Fruit fly (Drosophila melanogaster) whole organism, embryonic: ENCODE measurements around the gene CG14017.

Experiments
- BEAF-32 ChIP-seq: fragments of 200-800 bp; sonication (Bioruptor generic); optimal IDR thresholded peaks from 3 replicates; lab custom pipeline; 2017; ENCODE audit warnings: missing biosample characterization, missing genetic modification characterization, mild to moderate bottlenecking, moderate library complexity, missing genetic modification reagents
- CG11085 ChIP-seq: fragments of 200-800 bp; sonication (Bioruptor generic); IDR thresholded peaks from 2 replicates; pipeline ENCODE4 v1.3.6; 2022; ENCODE audit warnings: missing biosample characterization, missing genetic modification characterization
- CG13287 ChIP-seq: fragments of 200-800 bp; sonication (Bioruptor generic); IDR thresholded peaks from 2 replicates; pipeline ENCODE4 v1.3.6; 2022; ENCODE audit warnings: missing biosample characterization, missing genetic modification characterization; ENCODE audit not compliant: partially characterized antibody
- CG13894 ChIP-seq: fragments of 200-800 bp; sonication (Bioruptor generic); optimal IDR thresholded peaks from 3 replicates; lab custom pipeline; 2018; ENCODE audit warnings: missing biosample characterization, mild to moderate bottlenecking, missing genetic modification characterization, moderate library complexity
- CG14860 ChIP-seq: fragments of 200-800 bp; sonication (Bioruptor generic); IDR thresholded peaks from 3 replicates; pipeline ENCODE4 v1.3.6; 2022; ENCODE audit warnings: missing biosample characterization, missing genetic modification characterization; ENCODE audit not compliant: partially characterized antibody
- CG15479 ChIP-seq: fragments of 200-800 bp; sonication (Bioruptor generic); optimal IDR thresholded peaks from 3 replicates; lab custom pipeline; 2019; ENCODE audit warnings: missing biosample characterization, mild to moderate bottlenecking, missing genetic modification characterization, moderate library complexity
- CG17612 ChIP-seq: fragments of 200-800 bp; sonication (Bioruptor generic); IDR thresholded peaks from 2 replicates; pipeline ENCODE4 v1.3.6; 2022; ENCODE audit warnings: missing biosample characterization, missing genetic modification characterization
- CG2116 ChIP-seq: fragments of 200-800 bp; sonication (Bioruptor generic); optimal IDR thresholded peaks from 3 replicates; lab custom pipeline; 2018; ENCODE audit warnings: missing biosample characterization, mild to moderate bottlenecking, missing genetic modification characterization
- CG2202 ChIP-seq: fragments of 200-800 bp; sonication (Bioruptor generic); optimal IDR thresholded peaks from 2 replicates; lab custom pipeline; 2018; ENCODE audit warnings: missing biosample characterization, mild to moderate bottlenecking, missing genetic modification characterization
- CG31365 ChIP-seq: fragments of 200-800 bp; sonication (Bioruptor generic); optimal IDR thresholded peaks from 2 replicates; lab custom pipeline; 2018; ENCODE audit warnings: missing biosample characterization, mild to moderate bottlenecking, missing genetic modification characterization
- CG3281 ChIP-seq: fragments of 200-800 bp; sonication (Bioruptor generic); optimal IDR thresholded peaks from 3 replicates; lab custom pipeline; 2017; ENCODE audit warnings: missing biosample characterization, mild to moderate bottlenecking, missing genetic modification characterization
- CG33557 ChIP-seq: fragments of 200-800 bp; sonication (Bioruptor generic); optimal IDR thresholded peaks from 2 replicates; lab custom pipeline; 2019; ENCODE audit warnings: missing biosample characterization, mild to moderate bottlenecking, missing genetic modification characterization, moderate library complexity
- CG6791 ChIP-seq: fragments of 200-800 bp; sonication (Bioruptor generic); IDR thresholded peaks from 3 replicates; pipeline ENCODE4 v1.3.6; 2022; ENCODE audit warnings: missing biosample characterization, missing genetic modification characterization; ENCODE audit not compliant: partially characterized antibody
- CG7963 ChIP-seq: fragments of 200-800 bp; sonication (Bioruptor generic); IDR thresholded peaks from 3 replicates; pipeline ENCODE4 v1.3.6; 2022; ENCODE audit warnings: missing biosample characterization, missing genetic modification characterization; ENCODE audit not compliant: partially characterized antibody
- CG8290 ChIP-seq, 3 experiments: fragments of 200-800 bp; sonication (Bioruptor generic); optimal IDR thresholded peaks; 2 replicates each; lab custom pipeline; 2016 to 2019; ENCODE audit warnings: missing biosample characterization in 3 of 3, missing genetic modification characterization in 3 of 3, mild to moderate bottlenecking in 2 of 3, moderate library complexity in 1 of 3
- CG8388 ChIP-seq: fragments of 200-800 bp; sonication (Bioruptor generic); optimal IDR thresholded peaks from 2 replicates; lab custom pipeline; 2019; ENCODE audit warnings: missing biosample characterization, mild to moderate bottlenecking, missing genetic modification characterization, moderate library complexity
- CG9876 ChIP-seq: fragments of 200-800 bp; sonication (Bioruptor generic); optimal IDR thresholded peaks from 2 replicates; lab custom pipeline; 2016; ENCODE audit warnings: missing biosample characterization, missing genetic modification characterization
- CG9932 ChIP-seq: fragments of 200-800 bp; sonication (Bioruptor generic); IDR thresholded peaks from 2 replicates; pipeline ENCODE4 v1.3.6; 2022; ENCODE audit warnings: missing biosample characterization, missing genetic modification characterization
- Doc3 ChIP-seq: fragments of 200-800 bp; sonication (Bioruptor generic); IDR thresholded peaks from 3 replicates; pipeline ENCODE4 v1.3.6; 2022; ENCODE audit warnings: missing biosample characterization, missing genetic modification characterization; ENCODE audit not compliant: partially characterized antibody
- H15 ChIP-seq: fragments of 200-800 bp; sonication (Bioruptor generic); IDR thresholded peaks from 3 replicates; pipeline ENCODE4 v1.3.6; 2022; ENCODE audit warnings: missing biosample characterization, missing genetic modification characterization
- HLH3B ChIP-seq: fragments of 200-800 bp; sonication (Bioruptor generic); IDR thresholded peaks from 2 replicates; pipeline ENCODE4 v1.3.6; 2022; ENCODE audit warnings: missing biosample characterization, missing genetic modification characterization
- HLH4C ChIP-seq: fragments of 200-800 bp; sonication (Bioruptor generic); IDR thresholded peaks from 3 replicates; pipeline ENCODE4 v1.3.6; 2022; ENCODE audit warnings: missing biosample characterization, missing genetic modification characterization; ENCODE audit not compliant: partially characterized antibody
- MBD-R2 ChIP-seq: fragments of 200-800 bp; sonication (Bioruptor generic); IDR thresholded peaks from 2 replicates; pipeline ENCODE4 v1.3.6; 2022; ENCODE audit warnings: missing biosample characterization, missing genetic modification characterization
- Meics ChIP-seq: fragments of 200-800 bp; sonication (Bioruptor generic); optimal IDR thresholded peaks from 2 replicates; lab custom pipeline; 2017; ENCODE audit warnings: missing biosample characterization, mild to moderate bottlenecking, missing genetic modification characterization
- Opbp ChIP-seq: fragments of 200-800 bp; sonication (Bioruptor generic); IDR thresholded peaks from 3 replicates; pipeline ENCODE4 v1.3.6; 2022; ENCODE audit warnings: missing biosample characterization, missing genetic modification characterization; ENCODE audit not compliant: partially characterized antibody
- Scr ChIP-seq: fragments of 200-800 bp; sonication (Bioruptor generic); IDR thresholded peaks from 2 replicates; pipeline ENCODE4 v1.3.6; 2022; ENCODE audit warnings: missing biosample characterization, missing genetic modification characterization; ENCODE audit not compliant: partially characterized antibody
- Xrp1 ChIP-seq: fragments of 200-800 bp; sonication (Bioruptor generic); IDR thresholded peaks from 2 replicates; pipeline ENCODE4 v1.3.6; 2022; ENCODE audit warnings: missing biosample characterization, missing genetic modification characterization
- abd-A ChIP-seq: fragments of 200-800 bp; sonication (Bioruptor generic); optimal IDR thresholded peaks from 3 replicates; lab custom pipeline; 2019; ENCODE audit warnings: missing biosample characterization, mild to moderate bottlenecking, missing genetic modification characterization, moderate library complexity
- bbx ChIP-seq: fragments of 200-800 bp; sonication (Bioruptor generic); IDR thresholded peaks from 2 replicates; pipeline ENCODE4 v1.3.6; 2022; ENCODE audit warnings: missing biosample characterization, missing genetic modification characterization; ENCODE audit not compliant: partially characterized antibody
- chinmo ChIP-seq: fragments of 200-800 bp; sonication (Bioruptor generic); IDR thresholded peaks from 4 replicates; pipeline ENCODE4 v1.3.6; 2022; ENCODE audit warnings: missing biosample characterization, missing genetic modification characterization; ENCODE audit not compliant: partially characterized antibody
- corto ChIP-seq: fragments of 200-800 bp; sonication (Bioruptor generic); optimal IDR thresholded peaks from 2 replicates; lab custom pipeline; 2016; ENCODE audit warnings: missing biosample characterization, mild to moderate bottlenecking, missing genetic modification characterization, moderate library complexity
- crp ChIP-seq, 2 experiments: fragments of 200-800 bp; sonication (Bioruptor generic); optimal IDR thresholded peaks; 2 replicates in 1 of 2; 3 replicates in 1 of 2; lab custom pipeline; 2017; ENCODE audit warnings: missing biosample characterization in 2 of 2, missing genetic modification characterization in 2 of 2, mild to moderate bottlenecking in 1 of 2, moderate library complexity in 1 of 2
- dmrt11E ChIP-seq: fragments of 200-800 bp; sonication (Bioruptor generic); optimal IDR thresholded peaks from 3 replicates; lab custom pipeline; 2018; ENCODE audit warnings: missing biosample characterization, mild to moderate bottlenecking, missing genetic modification characterization, moderate library complexity
- en ChIP-seq: fragments of 200-800 bp; sonication (Bioruptor generic); optimal IDR thresholded peaks from 2 replicates; lab custom pipeline; 2016; ENCODE audit warnings: missing biosample characterization, missing genetic modification characterization
- exex ChIP-seq: fragments of 200-800 bp; sonication (Bioruptor generic); optimal IDR thresholded peaks from 4 replicates; lab custom pipeline; 2018; ENCODE audit warnings: missing biosample characterization, mild to moderate bottlenecking, missing genetic modification characterization, moderate library complexity
- gcm2 ChIP-seq: fragments of 200-800 bp; sonication (Bioruptor generic); optimal IDR thresholded peaks from 2 replicates; lab custom pipeline; 2016; ENCODE audit warnings: missing biosample characterization, missing genetic modification characterization
- hbn ChIP-seq: fragments of 200-800 bp; sonication (Bioruptor generic); IDR thresholded peaks from 2 replicates; pipeline ENCODE4 v1.3.6; 2022; ENCODE audit warnings: missing biosample characterization, missing genetic modification characterization; ENCODE audit not compliant: partially characterized antibody
- lov ChIP-seq, 2 experiments: fragments of 200-800 bp in 1 of 2; fragments of >200 bp in 1 of 2; sonication (Bioruptor generic) in 1 of 2; IDR thresholded peaks in 1 of 2; optimal IDR thresholded peaks in 1 of 2; 2 replicates in 1 of 2; 3 replicates in 1 of 2; pipeline versions ENCODE4 v1.3.6 to Lab custom; 2017 to 2022; ENCODE audit warnings: missing biosample characterization in 1 of 2, missing genetic modification characterization in 1 of 2
- pzg ChIP-seq: fragments of 200-800 bp; sonication (Bioruptor generic); optimal IDR thresholded peaks from 3 replicates; lab custom pipeline; 2018; ENCODE audit warnings: missing biosample characterization, mild to moderate bottlenecking, missing genetic modification characterization, moderate library complexity
- salm ChIP-seq: fragments of 200-800 bp; sonication (Bioruptor generic); optimal IDR thresholded peaks from 2 replicates; lab custom pipeline; 2018; ENCODE audit warnings: missing biosample characterization, mild to moderate bottlenecking, missing genetic modification characterization
- sd ChIP-seq: fragments of 200-800 bp; sonication (Bioruptor generic); optimal IDR thresholded peaks from 3 replicates; lab custom pipeline; 2018; ENCODE audit warnings: missing biosample characterization, mild to moderate bottlenecking, missing genetic modification characterization, moderate library complexity
- sens-2 ChIP-seq: fragments of 200-800 bp; sonication (Bioruptor generic); IDR thresholded peaks from 2 replicates; pipeline ENCODE4 v1.3.6; 2022; ENCODE audit warnings: missing biosample characterization, missing genetic modification characterization
- stwl ChIP-seq: fragments of 200-800 bp; sonication (Bioruptor generic); optimal IDR thresholded peaks from 3 replicates; lab custom pipeline; 2018; ENCODE audit warnings: missing biosample characterization, mild to moderate bottlenecking, missing genetic modification characterization, moderate library complexity
- unc-4 ChIP-seq: fragments of 200-800 bp; sonication (Bioruptor generic); IDR thresholded peaks from 2 replicates; pipeline ENCODE4 v1.3.6; 2022; ENCODE audit warnings: missing biosample characterization, missing genetic modification characterization; ENCODE audit not compliant: partially characterized antibody
- usp ChIP-seq: fragments of >200 bp; optimal IDR thresholded peaks from 2 replicates; lab custom pipeline; 2017; ENCODE audit warnings: missing biosample characterization, missing genetic modification characterization
- zen ChIP-seq: fragments of 200-800 bp; sonication (Bioruptor generic); optimal IDR thresholded peaks from 3 replicates; lab custom pipeline; 2018; ENCODE audit warnings: missing biosample characterization, mild to moderate bottlenecking, missing genetic modification characterization, moderate library complexity
- zfh2 ChIP-seq: fragments of 200-800 bp; sonication (Bioruptor generic); optimal IDR thresholded peaks from 2 replicates; lab custom pipeline; 2016; ENCODE audit warnings: missing biosample characterization, missing genetic modification characterization

Gene CG14017

dm6 chr2L:5526738-5527137 lies 27.0 kb upstream of the CG14017 start, which contains the start of gene Cox11 (continued):
- TF ChIP-seq MBD-R2 (GFP tag; lab: Robert Waterston, UW) (peak; percentile 74), Opbp (peak; percentile 60; the same call in 2 of the 3 replicates), bbx (GFP tag; lab: Robert Waterston, UW) (peak; percentile 73), Scr (GFP tag; lab: Robert Waterston, UW) (peak; percentile 59), CG9932 (GFP tag; lab: Robert Waterston, UW) (no peak), CG8290 (GFP tag; optimal IDR thresholded peaks at IDR 0.05; lab: Kevin White, UChicago) (no peak), CG8290 (tag; optimal IDR thresholded peaks at IDR 0.05; lab: Kevin White, UChicago) (no peak), Xrp1 (no peak), CG33557 (GFP tag; lab: Kevin White, UChicago) (no peak), dmrt11E (tag; lab: Kevin White, UChicago) (no peak), usp (GFP tag; lab: Kevin White, UChicago) (no peak), Doc3 (GFP tag; lab: Robert Waterston, UW) (0 out of 3 replicates have a peak, but pooled peaks have one; percentile 20), CG2202 (tag; lab: Kevin White, UChicago) (no peak), CG7963 (GFP tag; lab: Robert Waterston, UW) (peak; percentile 53; the same call in 2 of the 3 replicates), abd-A (tag; lab: Kevin White, UChicago) (no peak), CG31365 (tag; lab: Kevin White, UChicago) (no peak), BEAF-32 (GFP tag; lab: Kevin White, UChicago) (peak; percentile 27), zen (tag; lab: Kevin White, UChicago) (peak; percentile 25), CG8388 (no peak), en (GFP tag; lab: Kevin White, UChicago) (no peak), Meics (GFP tag; lab: Kevin White, UChicago) (no peak), gcm2 (GFP tag; lab: Kevin White, UChicago) (no peak), unc-4 (GFP tag; lab: Robert Waterston, UW) (peak; percentile 46; the same call in 1 of the 2 replicates), sens-2 (GFP tag; lab: Robert Waterston, UW) (no peak), HLH4C (GFP tag; lab: Robert Waterston, UW) (peak; percentile 77), CG13894 (tag; lab: Kevin White, UChicago) (no peak), hbn (GFP tag; lab: Robert Waterston, UW) (peak; percentile 27; the same call in 1 of the 2 replicates), stwl (tag; lab: Kevin White, UChicago) (peak; percentile 18), CG17612 (GFP tag; lab: Robert Waterston, UW) (no peak), corto (GFP tag; lab: Kevin White, UChicago) (no peak), lov (optimal IDR thresholded peaks at IDR 0.05; lab: Kevin White, UChicago) (no peak), lov (GFP tag; IDR thresholded peaks at IDR 0.05; lab: Robert Waterston, UW) (no peak), salm (no peak), zfh2 (GFP tag; lab: Kevin White, UChicago) (no peak), CG11085 (GFP tag; lab: Robert Waterston, UW) (no peak), CG9876 (GFP tag; lab: Kevin White, UChicago) (no peak), CG2116 (GFP tag; lab: Kevin White, UChicago) (peak; percentile 23), pzg (peak; percentile 35), CG6791 (GFP tag; lab: Robert Waterston, UW) (peak; percentile 69; the same call in 1 of the 3 replicates), CG15479 (no peak), CG13287 (GFP tag; lab: Robert Waterston, UW) (peak; percentile 51), CG3281 (GFP tag; lab: Kevin White, UChicago) (no peak), HLH3B (GFP tag; lab: Robert Waterston, UW) (no peak), crp (GFP tag; optimal IDR thresholded peaks at IDR 0.05; lab: Kevin White, UChicago) (peak in 1 of 2 experiments; percentile 88), H15 (GFP tag; lab: Robert Waterston, UW) (no peak), CG14860 (peak; percentile 51; the same call in 1 of the 3 replicates), sd (tag; lab: Kevin White, UChicago) (no peak), exex (tag; lab: Kevin White, UChicago) (no peak), chinmo (0 out of 4 replicates have a peak, but pooled peaks have one; percentile 43)
